Worm (Caenorhabditis elegans) whole organism, late embryonic: ENCODE measurements around the gene let-99.

Source experiments
- C08G9.2 ChIP-seq: sonication (generic microtip); optimal IDR thresholded peaks from 2 replicates; lab custom pipeline; 2016; ENCODE audit warnings: mild to moderate bottlenecking, missing genetic modification characterization, moderate library complexity, missing compliant biosample characterization
- K02D7.2 ChIP-seq: sonication (generic microtip); optimal IDR thresholded peaks from 2 replicates; lab custom pipeline; 2017; ENCODE audit warnings: mild to moderate bottlenecking, missing genetic modification characterization, missing compliant biosample characterization
- T23F11.4 ChIP-seq: fragments of 200-800 bp; sonication (Bioruptor generic); optimal IDR thresholded peaks from 2 replicates; lab custom pipeline; 2018; ENCODE audit warnings: mild to moderate bottlenecking, missing genetic modification characterization, missing compliant biosample characterization
- ahr-1 ChIP-seq: sonication (generic microtip); optimal IDR thresholded peaks from 2 replicates; lab custom pipeline; 2016; ENCODE audit warnings: missing genetic modification characterization, missing compliant biosample characterization
- ama-1 ChIP-seq: fragments of 150-350 bp; optimal IDR thresholded peaks from 2 replicates; lab custom pipeline; 2014
- ceh-22 ChIP-seq: sonication (generic microtip); optimal IDR thresholded peaks from 2 replicates; lab custom pipeline; 2017; ENCODE audit warnings: missing biosample characterization, missing genetic modification characterization
- ceh-30 ChIP-seq: fragments of 150-350 bp; optimal IDR thresholded peaks from 2 replicates; lab custom pipeline; 2014; ENCODE audit warnings: missing biosample characterization, missing genetic modification characterization
- ceh-48 ChIP-seq: sonication (generic microtip); optimal IDR thresholded peaks from 2 replicates; lab custom pipeline; 2016; ENCODE audit warnings: missing genetic modification characterization, inconsistent platforms, missing compliant biosample characterization
- ceh-6 ChIP-seq: fragments of 200-800 bp; sonication (Bioruptor generic); optimal IDR thresholded peaks from 2 replicates; lab custom pipeline; 2018; ENCODE audit warnings: mild to moderate bottlenecking, missing genetic modification characterization, missing compliant biosample characterization
- ceh-9 ChIP-seq: sonication (generic microtip); optimal IDR thresholded peaks from 2 replicates; lab custom pipeline; 2016; ENCODE audit warnings: mild to moderate bottlenecking, missing genetic modification characterization, inconsistent platforms, missing compliant biosample characterization
- che-1 ChIP-seq: sonication (generic microtip); optimal IDR thresholded peaks from 2 replicates; lab custom pipeline; 2016; ENCODE audit warnings: mild to moderate bottlenecking, missing genetic modification characterization, missing compliant biosample characterization
- dve-1 ChIP-seq: sonication (generic microtip); optimal IDR thresholded peaks from 2 replicates; lab custom pipeline; 2017; ENCODE audit warnings: antibody characterized with exemption, mild to moderate bottlenecking, missing genetic modification characterization, missing compliant biosample characterization
- elt-2 ChIP-seq: sonication (generic microtip); optimal IDR thresholded peaks from 2 replicates; lab custom pipeline; 2016; ENCODE audit warnings: missing genetic modification reagents, missing genetic modification characterization, missing compliant biosample characterization
- elt-4 ChIP-seq: sonication (generic microtip); optimal IDR thresholded peaks from 2 replicates; lab custom pipeline; 2016; ENCODE audit warnings: missing genetic modification characterization, missing compliant biosample characterization
- ets-4 ChIP-seq: sonication (generic microtip); optimal IDR thresholded peaks from 2 replicates; lab custom pipeline; 2016; ENCODE audit warnings: missing genetic modification characterization, missing compliant biosample characterization
- fkh-10 ChIP-seq: fragments of 150-350 bp; optimal IDR thresholded peaks from 2 replicates; lab custom pipeline; 2014; ENCODE audit warnings: missing biosample characterization, missing genetic modification reagents, missing genetic modification characterization
- fkh-6 ChIP-seq: sonication (generic microtip); optimal IDR thresholded peaks from 2 replicates; lab custom pipeline; 2016; ENCODE audit warnings: missing genetic modification characterization, missing compliant biosample characterization
- hlh-30 ChIP-seq: sonication (generic microtip); optimal IDR thresholded peaks from 2 replicates; lab custom pipeline; 2017; ENCODE audit warnings: antibody characterized with exemption, missing genetic modification characterization, missing compliant biosample characterization; ENCODE audit not compliant: insufficient read depth
- hlh-8 ChIP-seq: sonication (generic microtip); optimal IDR thresholded peaks from 2 replicates; lab custom pipeline; 2016; ENCODE audit warnings: missing genotype, missing genetic modification characterization, missing compliant biosample characterization
- lim-6 ChIP-seq: sonication (generic microtip); optimal IDR thresholded peaks from 2 replicates; lab custom pipeline; 2016; ENCODE audit warnings: missing genetic modification characterization, missing compliant biosample characterization
- madf-2 ChIP-seq: sonication (generic microtip); optimal IDR thresholded peaks from 2 replicates; lab custom pipeline; 2017; ENCODE audit warnings: missing genetic modification characterization, missing compliant biosample characterization
- nhr-11 ChIP-seq: fragments of 150-350 bp; optimal IDR thresholded peaks from 2 replicates; lab custom pipeline; 2014; ENCODE audit warnings: missing biosample characterization, missing genetic modification characterization
- nhr-232 ChIP-seq: sonication (generic microtip); optimal IDR thresholded peaks from 2 replicates; lab custom pipeline; 2016; ENCODE audit warnings: missing genetic modification characterization, missing compliant biosample characterization
- npax-4 ChIP-seq: sonication (generic microtip); optimal IDR thresholded peaks from 2 replicates; lab custom pipeline; 2016; ENCODE audit warnings: missing genetic modification characterization, missing compliant biosample characterization
- pag-3 ChIP-seq: sonication (generic microtip); optimal IDR thresholded peaks from 2 replicates; lab custom pipeline; 2016; ENCODE audit warnings: missing compliant biosample characterization, missing genetic modification characterization, borderline replicate concordance
- pat-9 ChIP-seq: fragments of 200-800 bp; sonication (Bioruptor generic); optimal IDR thresholded peaks from 2 replicates; lab custom pipeline; 2018; ENCODE audit warnings: mild to moderate bottlenecking, missing genetic modification characterization, moderate library complexity, missing compliant biosample characterization
- pros-1 ChIP-seq: fragments of 150-350 bp; optimal IDR thresholded peaks from 2 replicates; lab custom pipeline; 2014; ENCODE audit warnings: missing biosample characterization, missing genetic modification reagents, missing genetic modification characterization
- rnt-1 ChIP-seq: sonication (generic microtip); optimal IDR thresholded peaks from 2 replicates; lab custom pipeline; 2016; ENCODE audit warnings: missing genetic modification characterization, missing compliant biosample characterization
- sox-4 ChIP-seq: sonication (generic microtip); optimal IDR thresholded peaks from 2 replicates; lab custom pipeline; 2017; ENCODE audit warnings: mild to moderate bottlenecking, missing genetic modification characterization, inconsistent platforms, missing compliant biosample characterization
- syd-9 ChIP-seq: sonication (generic microtip); optimal IDR thresholded peaks from 2 replicates; lab custom pipeline; 2016; ENCODE audit warnings: mild to moderate bottlenecking, missing genetic modification characterization, moderate library complexity, missing compliant biosample characterization
- tbx-7 ChIP-seq: sonication (generic microtip); optimal IDR thresholded peaks from 2 replicates; lab custom pipeline; 2016; ENCODE audit warnings: missing genotype, missing genetic modification characterization, missing compliant biosample characterization
- ttx-3 ChIP-seq: sonication (generic microtip); optimal IDR thresholded peaks from 2 replicates; lab custom pipeline; 2016; ENCODE audit warnings: missing genetic modification reagents, missing genetic modification characterization, missing compliant biosample characterization
- unc-55 ChIP-seq: sonication (generic microtip); optimal IDR thresholded peaks from 2 replicates; lab custom pipeline; 2017; ENCODE audit warnings: missing biosample characterization, missing genetic modification reagents, missing genetic modification characterization
- zip-5 ChIP-seq: sonication (generic microtip); optimal IDR thresholded peaks from 2 replicates; lab custom pipeline; 2016; ENCODE audit warnings: missing genetic modification characterization, missing compliant biosample characterization

The let-99 gene

DNA sequence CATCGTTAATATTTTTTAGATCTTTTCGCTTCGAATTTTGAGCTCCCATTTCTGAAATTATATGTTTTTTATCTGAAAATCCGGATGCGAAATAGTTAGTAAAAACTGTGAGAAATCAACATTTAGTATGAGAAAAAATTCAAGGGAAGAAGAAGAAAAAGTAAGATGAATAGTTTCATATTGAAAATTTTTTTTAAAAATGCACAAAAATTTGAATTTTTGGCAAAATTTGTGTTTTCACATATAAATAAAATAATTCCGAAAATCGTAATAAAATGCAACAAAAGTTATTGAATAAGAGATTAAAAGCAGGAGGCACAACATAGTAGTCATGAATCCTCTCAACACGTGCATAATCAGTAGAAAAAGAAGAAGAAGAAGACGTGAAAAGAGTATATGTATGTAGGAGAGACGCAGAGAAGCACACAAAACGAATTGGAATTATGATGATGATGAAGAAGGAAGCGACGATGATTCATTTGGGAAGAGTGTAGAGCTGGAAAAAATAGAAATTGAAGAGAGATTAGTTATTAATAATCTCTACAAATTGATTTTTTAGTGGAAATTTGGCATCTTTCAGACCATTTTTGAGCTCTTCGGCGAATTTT lies 1.6 kb upstream of the let-99 start, which contains the start of gene eak-7:
TSS of gene eak-7 (minus strand) at position 51 of the 608 bp plus-strand sequence.
- TF ChIP-seq ceh-6 (no peak), ahr-1 (tag; lab: Kevin White, UChicago) (no peak), ets-4 (no peak), elt-2 (tag; lab: Kevin White, UChicago) (no peak), hlh-8 (no peak), tbx-7 (tag; lab: Kevin White, UChicago) (no peak), ceh-48 (tag; lab: Kevin White, UChicago) (no peak), hlh-30 (tag; lab: Kevin White, UChicago) (no peak), pag-3 (tag; lab: Kevin White, UChicago) (no peak), npax-4 (tag; lab: Kevin White, UChicago) (no peak), elt-4 (tag; lab: Kevin White, UChicago) (no peak), fkh-6 (tag; lab: Kevin White, UChicago) (no peak)
- TF ChIP-seq, all 69 proteins: peak for 0

DNA sequence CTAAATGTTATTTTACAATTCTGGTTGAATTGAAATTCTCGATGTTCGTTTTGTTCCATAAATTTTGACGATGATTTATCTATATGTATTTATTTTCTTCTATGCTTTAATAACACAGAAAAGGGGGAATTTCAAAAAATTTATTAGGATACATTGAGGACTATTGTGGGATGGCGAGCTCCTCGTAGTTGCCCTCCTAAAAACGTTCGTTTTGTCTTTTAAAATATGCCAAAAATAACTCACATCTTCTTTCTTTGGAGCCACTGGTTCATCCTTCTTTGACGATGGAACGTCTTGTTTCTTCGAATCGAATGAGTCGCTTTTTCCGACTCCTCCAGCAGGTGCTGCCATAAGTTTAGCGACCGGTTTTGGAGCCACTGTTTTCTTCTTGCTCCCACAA lies 2.9 kb downstream of the let-99 start:
- TF ChIP-seq pat-9 (tag; lab: Kevin White, UChicago): no peak
- no peak for TF ChIP-seq lim-6
- TF ChIP-seq elt-2 (tag; lab: Kevin White, UChicago): no peak
- no peak for TF ChIP-seq ama-1 (lab: Kevin White, UChicago)
- TF ChIP-seq fkh-6 (tag; lab: Kevin White, UChicago): no peak
- no peak for TF ChIP-seq ceh-22 (tag; lab: Kevin White, UChicago)
- no peak for TF ChIP-seq ceh-48 (tag; lab: Kevin White, UChicago)
- no peak for TF ChIP-seq ceh-6
- no peak for TF ChIP-seq ceh-30 (tag; lab: Kevin White, UChicago)
- TF ChIP-seq T23F11.4 (GFP tag; lab: Kevin White, UChicago): no peak
- TF ChIP-seq fkh-10 (GFP tag; lab: Kevin White, UChicago): no peak
- TF ChIP-seq dve-1: no peak
- no peak for TF ChIP-seq sox-4 (tag; lab: Kevin White, UChicago)
- TF ChIP-seq che-1 (tag; lab: Kevin White, UChicago): no peak
- TF ChIP-seq C08G9.2 (tag; lab: Kevin White, UChicago): no peak
- no peak for TF ChIP-seq pag-3 (tag; lab: Kevin White, UChicago)
- TF ChIP-seq nhr-232 (tag; lab: Kevin White, UChicago): no peak
- TF ChIP-seq syd-9: no peak
- no peak for TF ChIP-seq unc-55 (GFP tag; lab: Kevin White, UChicago)
- TF ChIP-seq, all 69 proteins: peak for 0

ce11 chrIV:12571047-12571446 lies 3.4 kb downstream of the let-99 start, which contains the start of gene K08E7.4:
TSS of gene K08E7.4 (minus strand) at chrIV:12571147.
- TF ChIP-seq ets-4: no peak
- no peak for TF ChIP-seq madf-2
- TF ChIP-seq nhr-232 (tag; lab: Kevin White, UChicago): no peak
- no peak for TF ChIP-seq ttx-3 (tag; lab: Kevin White, UChicago)
- no peak for TF ChIP-seq syd-9
- no peak for TF ChIP-seq ceh-9 (tag; lab: Kevin White, UChicago)
- TF ChIP-seq K02D7.2: no peak
- TF ChIP-seq dve-1: no peak
- TF ChIP-seq pros-1 (tag; lab: Kevin White, UChicago): no peak
- no peak for TF ChIP-seq hlh-8
- TF ChIP-seq unc-55 (GFP tag; lab: Kevin White, UChicago): no peak
- no peak for TF ChIP-seq rnt-1 (tag; lab: Kevin White, UChicago)
- no peak for TF ChIP-seq ceh-48 (tag; lab: Kevin White, UChicago)
- TF ChIP-seq zip-5 (tag; lab: Kevin White, UChicago): no peak
- no peak for TF ChIP-seq fkh-6 (tag; lab: Kevin White, UChicago)
- no peak for TF ChIP-seq nhr-11 (tag; lab: Kevin White, UChicago)

- no peak for TF ChIP-seq ceh-30 (tag; lab: Kevin White, UChicago)
Measured at ce11 chrIV:12573068-12573467, 5.4 kb downstream of the let-99 start, which contains the start of gene K08E7.5. TSS of gene K08E7.5 (plus strand) at chrIV:12573368.
